Worm (Caenorhabditis elegans): ENCODE data around the gene kgb-1.

DNA sequence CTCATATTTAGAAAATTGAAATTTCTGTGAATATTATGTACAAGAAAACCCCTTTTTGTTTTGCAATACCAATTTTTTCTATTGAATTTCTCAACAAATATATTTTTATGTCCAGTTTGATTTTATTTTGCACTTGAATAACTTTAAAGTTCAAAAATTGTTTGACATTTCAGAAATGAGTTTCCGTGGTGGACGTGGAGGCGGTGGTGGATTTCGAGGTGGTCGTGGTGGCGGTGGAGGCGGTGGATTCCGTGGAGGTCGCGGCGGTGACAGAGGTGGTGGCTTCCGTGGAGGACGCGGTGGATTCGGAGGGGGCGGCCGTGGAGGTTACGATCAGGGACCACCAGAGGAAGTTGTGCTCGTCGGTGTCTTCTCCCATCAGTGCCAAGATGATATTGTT, 16.2 kb upstream of the kgb-1 start, which contains the start of gene garr-1:
- TF ChIP-seq mdl-1 (tag; optimal IDR thresholded peaks at IDR 0.05) (no peak), fos-1 (tag; optimal IDR thresholded peaks at IDR 0.05) (no peak), F44E2.7 (GFP tag; IDR thresholded peaks at IDR 0.05) (no peak), jun-1 (tag; optimal IDR thresholded peaks at IDR 0.05) (no peak), nhr-237 (tag; optimal IDR thresholded peaks at IDR 0.05) (no peak), ceh-62 (tag; optimal IDR thresholded peaks at IDR 0.05) (no peak), php-3 (GFP tag; IDR thresholded peaks at IDR 0.05) (no peak), nhr-77 (tag; optimal IDR thresholded peaks at IDR 0.05) (no peak), unc-130 (GFP tag; optimal IDR thresholded peaks at IDR 0.05) (no peak), zfp-3 (GFP tag; conservative IDR thresholded peaks at IDR 0.05) (no peak), pha-4 (GFP tag; IDR thresholded peaks at IDR 0.05) (no peak), pha-4 (tag; optimal IDR thresholded peaks at IDR 0.05) (no peak), dmd-8 (GFP tag; IDR thresholded peaks at IDR 0.05) (no peak)
